Worm (Caenorhabditis elegans): Measurements from ENCODE around the gene T09A12.8.

- TF ChIP-seq skn-1 (tag; optimal IDR thresholded peaks at IDR 0.05) (no peak), nhr-12 (tag; optimal IDR thresholded peaks at IDR 0.05) (no peak), Y55F3AM.14 (GFP tag; optimal IDR thresholded peaks at IDR 0.05) (no peak), lsy-2 (tag; optimal IDR thresholded peaks at IDR 0.05) (no peak), ztf-4 (tag; optimal IDR thresholded peaks at IDR 0.05) (no peak), ama-1 (optimal IDR thresholded peaks at IDR 0.05) (no peak), ceh-82 (tag; optimal IDR thresholded peaks at IDR 0.05) (no peak), ztf-11 (tag; optimal IDR thresholded peaks at IDR 0.05) (no peak), lin-13 (GFP tag; optimal IDR thresholded peaks at IDR 0.05) (no peak), ceh-16 (tag; optimal IDR thresholded peaks at IDR 0.05) (no peak)
Observed at ce11 chrIV:8244112-8244511, 613 bp upstream of the T09A12.8 start, which contains the start of gene T09A12.1.

Data from whole organism, L2 larva.